Fruit fly (Drosophila melanogaster): ENCODE data around the gene smog.

Gene smog

dm6 chr2L:4821319-4821717, 31.3 kb upstream of the smog start (continued):
- TF ChIP-seq CG31224 (GFP tag; IDR thresholded peaks at IDR 0.05) (peak; percentile 50; the same call in 1 of the 2 replicates), CG10979 (tag; optimal IDR thresholded peaks at IDR 0.05) (peak; percentile 61), ham (GFP tag; IDR thresholded peaks at IDR 0.05) (no peak), jumu (GFP tag; optimal IDR thresholded peaks at IDR 0.05) (no peak), esg (GFP tag; conservative IDR thresholded peaks at IDR 0.05) (peak; percentile 78), MTF-1 (GFP tag; optimal IDR thresholded peaks at IDR 0.05; ENCODE audit: borderline replicate concordance) (no peak), cg (GFP tag; optimal IDR thresholded peaks at IDR 0.05) (no peak), her (GFP tag; optimal IDR thresholded peaks at IDR 0.05) (no peak), Neu2 (GFP tag; optimal IDR thresholded peaks at IDR 0.05; ENCODE audit: borderline replicate concordance) (no peak), CG1024 (GFP tag; IDR thresholded peaks at IDR 0.05) (no peak), Sin3A (optimal IDR thresholded peaks at IDR 0.05) (no peak), E2f1 (GFP tag; IDR thresholded peaks at IDR 0.05) (peak; percentile 61; the same call in 1 of the 2 replicates), CG31441 (GFP tag; IDR thresholded peaks at IDR 0.05) (peak; percentile 82), D19B (GFP tag; optimal IDR thresholded peaks at IDR 0.05) (peak; percentile 44), CG13424 (tag; optimal IDR thresholded peaks at IDR 0.05) (peak; percentile 73), dati (GFP tag; IDR thresholded peaks at IDR 0.05) (no peak), bowl (GFP tag; IDR thresholded peaks at IDR 0.05) (no peak; the same call in 1 of the 2 replicates), CG2889 (GFP tag; IDR thresholded peaks at IDR 0.05) (peak; percentile 67), Lpt (GFP tag; optimal IDR thresholded peaks at IDR 0.05) (no peak), Atf6 (GFP tag; IDR thresholded peaks at IDR 0.05) (peak; percentile 83), z (GFP tag; IDR thresholded peaks at IDR 0.05) (no peak), mirr (GFP tag; optimal IDR thresholded peaks at IDR 0.05) (no peak), sna (GFP tag; IDR thresholded peaks at IDR 0.05; ENCODE audit: partially characterized antibody) (no peak), CG12942 (GFP tag; optimal IDR thresholded peaks at IDR 0.05) (peak; percentile 23), BEAF-32 (GFP tag; optimal IDR thresholded peaks at IDR 0.05) (no peak), ERR (GFP tag; optimal IDR thresholded peaks at IDR 0.05) (peak; percentile 14), phol (tag; optimal IDR thresholded peaks at IDR 0.05) (peak; percentile 65), CG11695 (GFP tag; IDR thresholded peaks at IDR 0.05) (peak; percentile 75), CG42726 (GFP tag; IDR thresholded peaks at IDR 0.05; ENCODE audit: partially characterized antibody) (0 out of 2 replicates have a peak, but pooled peaks have one; percentile 25), run (tag; optimal IDR thresholded peaks at IDR 0.05) (no peak), Poxn (GFP tag; IDR thresholded peaks at IDR 0.05) (no peak), crc (GFP tag; optimal IDR thresholded peaks at IDR 0.05) (no peak), klu (GFP tag; IDR thresholded peaks at IDR 0.05) (no peak), CG4328 (GFP tag; optimal IDR thresholded peaks at IDR 0.05) (no peak), nmo (GFP tag; optimal IDR thresholded peaks at IDR 0.05) (peak; percentile 67), HLH4C (GFP tag; IDR thresholded peaks at IDR 0.05; ENCODE audit: partially characterized antibody) (no peak), CG1832 (GFP tag; optimal IDR thresholded peaks at IDR 0.05) (no peak), Hsf (GFP tag; optimal IDR thresholded peaks at IDR 0.05) (peak; percentile 44), Dref (GFP tag; IDR thresholded peaks at IDR 0.05) (no peak), sr (GFP tag; IDR thresholded peaks at IDR 0.05) (no peak), wdn (GFP tag; IDR thresholded peaks at IDR 0.05) (peak; percentile 51; the same call in 1 of the 2 replicates), CG15514 (GFP tag; optimal IDR thresholded peaks at IDR 0.05) (peak; percentile 59), Adf1 (GFP tag; IDR thresholded peaks at IDR 0.05) (peak; percentile 40), Mad (GFP tag; optimal IDR thresholded peaks at IDR 0.05) (peak; percentile 33), CG14050 (GFP tag; IDR thresholded peaks at IDR 0.05) (peak; percentile 57), CG5180 (GFP tag; optimal IDR thresholded peaks at IDR 0.05) (peak; percentile 44), ab (GFP tag; optimal IDR thresholded peaks at IDR 0.05) (no peak), CG10565 (GFP tag; optimal IDR thresholded peaks at IDR 0.05) (no peak), crp (GFP tag; optimal IDR thresholded peaks at IDR 0.05) (peak in 1 of 2 experiments; percentile 14), CG10366 (GFP tag; IDR thresholded peaks at IDR 0.05) (peak; percentile 39), CG12155 (GFP tag; optimal IDR thresholded peaks at IDR 0.05) (peak; percentile 33), NfI (GFP tag; optimal IDR thresholded peaks at IDR 0.05) (peak; percentile 70)
